Fruit fly (Drosophila melanogaster): ENCODE data around the gene Taf4.
A peak's percentile ranks its signal among the peaks of the same experiment; 100 is the strongest.

Taf4 gene

DNA sequence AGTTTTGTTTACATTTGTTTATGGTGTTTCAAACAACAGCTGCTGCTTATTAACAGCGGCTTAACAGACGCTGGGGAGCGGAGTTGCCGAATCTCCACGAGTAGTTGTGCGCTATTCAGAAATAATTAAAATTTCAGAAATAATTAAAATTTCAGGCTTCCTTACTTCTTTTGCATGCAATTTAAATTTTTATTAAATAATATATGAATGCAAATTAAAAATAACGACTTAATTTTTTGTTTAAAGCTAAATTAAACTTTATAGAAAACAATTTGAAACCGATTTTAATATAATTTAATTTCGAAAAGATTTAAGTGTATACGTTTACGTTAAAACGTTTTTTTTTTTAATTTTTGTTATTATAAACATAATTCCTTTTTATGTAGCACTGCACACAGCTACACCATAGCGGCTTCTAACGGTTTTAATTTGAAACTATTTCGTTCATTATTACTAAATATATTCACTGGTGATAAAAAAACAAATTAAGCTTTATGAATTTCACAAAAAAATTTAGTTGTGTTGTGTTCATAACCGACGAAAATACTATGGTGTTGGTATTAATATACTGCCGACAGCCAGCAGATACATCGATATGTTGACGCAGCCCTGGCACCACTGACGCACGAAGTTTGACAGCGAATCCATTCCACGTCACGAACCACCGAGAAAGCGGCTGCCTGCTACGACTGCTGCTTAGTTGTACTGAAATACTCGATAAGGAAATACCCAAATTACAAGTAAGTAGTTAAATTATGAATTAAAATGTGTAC, 16.1 kb downstream of the Taf4 start, which contains the start of gene SsRbeta (continued):
- TF ChIP-seq tll (GFP tag; optimal IDR thresholded peaks at IDR 0.05) (no peak), CG15269 (tag; optimal IDR thresholded peaks at IDR 0.05) (peak; percentile 36), CG6854 (GFP tag; optimal IDR thresholded peaks at IDR 0.05) (no peak), CG4617 (GFP tag; optimal IDR thresholded peaks at IDR 0.05; ENCODE audit: borderline replicate concordance) (no peak), D19B (GFP tag; optimal IDR thresholded peaks at IDR 0.05) (no peak), CG4404 (GFP tag; IDR thresholded peaks at IDR 0.05) (no peak; the same call in 1 of the 2 replicates), eyg (GFP tag; optimal IDR thresholded peaks at IDR 0.05) (no peak), sug (tag; optimal IDR thresholded peaks at IDR 0.05) (no peak), Oaz (GFP tag; IDR thresholded peaks at IDR 0.05) (no peak), HmgD (GFP tag; optimal IDR thresholded peaks at IDR 0.05) (no peak), unpg (GFP tag; optimal IDR thresholded peaks at IDR 0.05) (peak; percentile 36), tap (tag; optimal IDR thresholded peaks at IDR 0.05) (no peak), corto (GFP tag; optimal IDR thresholded peaks at IDR 0.05) (no peak), CG12155 (GFP tag; optimal IDR thresholded peaks at IDR 0.05) (no peak), CG14710 (tag; optimal IDR thresholded peaks at IDR 0.05) (peak; percentile 40), Dll (GFP tag; IDR thresholded peaks at IDR 0.05; ENCODE audit: partially characterized antibody) (peak; percentile 67), C15 (GFP tag; IDR thresholded peaks at IDR 0.05) (no peak), CG8281 (tag; optimal IDR thresholded peaks at IDR 0.05) (no peak), Scr (GFP tag; IDR thresholded peaks at IDR 0.05; ENCODE audit: partially characterized antibody) (peak; percentile 72), YL-1 (GFP tag; optimal IDR thresholded peaks at IDR 0.05) (peak; percentile 90), Hr3 (GFP tag; optimal IDR thresholded peaks at IDR 0.05) (no peak), gsb (GFP tag; IDR thresholded peaks at IDR 0.05) (no peak; the same call in 1 of the 2 replicates), CG6791 (GFP tag; IDR thresholded peaks at IDR 0.05; ENCODE audit: partially characterized antibody) (peak; percentile 82), hb (GFP tag; IDR thresholded peaks at IDR 0.05; ENCODE audit: partially characterized antibody) (peak; percentile 61; the same call in 1 of the 3 replicates), Tbp (GFP tag; optimal IDR thresholded peaks at IDR 0.05) (peak; percentile 33), Abd-B (GFP tag; optimal IDR thresholded peaks at IDR 0.05) (peak; percentile 3), CG18619 (GFP tag; optimal IDR thresholded peaks at IDR 0.05) (no peak), Bteb2 (GFP tag; optimal IDR thresholded peaks at IDR 0.05) (no peak), pnt (GFP tag; optimal IDR thresholded peaks at IDR 0.05) (no peak), GATAe (GFP tag; conservative IDR thresholded peaks at IDR 0.05) (no peak), Atf-2 (GFP tag; optimal IDR thresholded peaks at IDR 0.05) (no peak), B-H2 (GFP tag; optimal IDR thresholded peaks at IDR 0.05) (peak; percentile 29), Sox100B (GFP tag; optimal IDR thresholded peaks at IDR 0.05) (peak; percentile 34), CoRest (tag; optimal IDR thresholded peaks at IDR 0.05) (peak; percentile 46), CG1832 (GFP tag; optimal IDR thresholded peaks at IDR 0.05) (no peak), CG12236 (GFP tag; optimal IDR thresholded peaks at IDR 0.05) (no peak), Hr51 (GFP tag; optimal IDR thresholded peaks at IDR 0.05) (peak; percentile 3 to 57), CG10431 (GFP tag; optimal IDR thresholded peaks at IDR 0.05) (peak; percentile 26), sens-2 (GFP tag; IDR thresholded peaks at IDR 0.05) (peak; percentile 42; the same call in 1 of the 2 replicates), Kr (GFP tag; optimal IDR thresholded peaks at IDR 0.05) (no peak), Fer3 (tag; optimal IDR thresholded peaks at IDR 0.05) (peak; percentile 7), CG3281 (GFP tag; optimal IDR thresholded peaks at IDR 0.05) (no peak), pfk (GFP tag; optimal IDR thresholded peaks at IDR 0.05) (no peak), CG2199 (GFP tag; IDR thresholded peaks at IDR 0.05) (0 out of 3 replicates have a peak, but pooled peaks have one; percentile 17), kah (GFP tag; optimal IDR thresholded peaks at IDR 0.05) (no peak), pum (GFP tag; optimal IDR thresholded peaks at IDR 0.05) (no peak), CG10274 (GFP tag; optimal IDR thresholded peaks at IDR 0.05) (no peak), CG32767 (GFP tag; IDR thresholded peaks at IDR 0.05) (no peak; the same call in 1 of the 2 replicates)

Measured in whole organism, embryonic.